Fruit fly (Drosophila melanogaster) whole organism: ENCODE measurements around the gene CG7483.

Source experiments
- CG8478 ChIP-seq: fragments of >200 bp; optimal IDR thresholded peaks from 2 replicates; lab custom pipeline; 2018; ENCODE audit warnings: inconsistent platforms
- EcR ChIP-seq, 2 experiments: fragments of >200 bp; optimal IDR thresholded peaks; 2 replicates each; lab custom pipeline; 2017; ENCODE audit warnings: missing biosample characterization in 2 of 2, missing genetic modification characterization in 2 of 2, missing genetic modification reagents in 2 of 2
- pan ChIP-seq: fragments of >200 bp; optimal IDR thresholded peaks from 2 replicates; lab custom pipeline; 2017
- psq ChIP-seq: fragments of >200 bp; optimal IDR thresholded peaks from 2 replicates; lab custom pipeline; 2017
- usp ChIP-seq: fragments of >200 bp; optimal IDR thresholded peaks from 2 replicates; lab custom pipeline; 2017; ENCODE audit warnings: missing biosample characterization, missing genetic modification characterization, mixed read lengths

DNA sequence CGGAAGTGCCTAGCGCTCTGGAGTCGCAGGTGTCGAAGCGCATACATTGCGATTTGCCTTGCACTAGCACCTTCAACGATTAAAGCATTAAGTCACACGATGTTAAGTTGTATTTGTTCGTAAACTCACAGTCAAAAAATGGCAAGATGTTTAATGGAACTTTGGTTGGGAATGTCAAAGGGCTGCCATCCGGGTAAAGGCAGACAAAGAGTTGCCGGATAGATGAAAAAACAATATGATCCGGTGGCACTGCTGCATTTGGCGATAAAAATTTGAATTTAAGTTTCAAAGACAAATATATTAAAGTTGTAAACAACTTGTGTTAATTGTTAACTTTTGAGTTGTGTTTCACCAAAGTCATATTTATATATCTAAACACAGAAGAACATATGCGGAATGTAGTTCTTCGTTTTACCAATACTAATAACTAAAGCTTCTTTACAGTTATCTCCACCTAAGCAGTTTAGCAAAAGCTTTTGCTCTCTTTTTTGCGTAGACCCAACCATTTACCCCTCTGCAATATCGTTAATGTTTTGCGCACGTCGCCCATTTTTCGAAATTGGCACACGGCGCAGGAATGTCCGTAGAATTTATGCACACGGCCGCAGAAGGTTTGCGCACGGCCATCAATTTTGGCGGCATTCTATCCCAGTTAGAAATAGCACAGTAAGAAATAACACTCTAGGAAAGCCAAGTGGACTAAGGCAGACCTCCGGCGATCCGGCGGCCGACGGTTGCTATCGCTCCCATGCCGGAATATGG is 3.5 kb downstream of the CG7483 start, which contains the start of gene Coq2:
- no peak for TF ChIP-seq usp
- no peak for TF ChIP-seq EcR (GFP tag; optimal IDR thresholded peaks at IDR 0.05; lab: Kevin White, UChicago)
- TF ChIP-seq CG8478 (lab: Kevin White, UChicago) = no peak
- no peak for TF ChIP-seq pan
- no peak for TF ChIP-seq psq (lab: Kevin White, UChicago)
